Worm (Caenorhabditis elegans) whole organism, L4 larva: Measurements from ENCODE around the gene ZK354.6.
"Not testable (repeated sequence)": the region's sequence is repeated elsewhere in the genome, so short reads cannot be mapped to it uniquely, and the experiment has no call there.

Source experiments
- F10B5.3 ChIP-seq: sonication (generic microtip); optimal IDR thresholded peaks from 2 replicates; lab custom pipeline; 2016; ENCODE audit warnings: mild to moderate bottlenecking, missing genetic modification characterization, missing compliant biosample characterization
- F26F4.8 ChIP-seq: fragments of 200-800 bp; sonication (Bioruptor generic); conservative IDR thresholded peaks from 2 replicates; pipeline ENCODE4 v1.3.6; 2022; ENCODE audit warnings: missing genetic modification characterization, missing compliant biosample characterization
- Y5F2A.4 ChIP-seq: fragments of 200-800 bp; sonication (Bioruptor generic); optimal IDR thresholded peaks from 2 replicates; lab custom pipeline; 2018; ENCODE audit warnings: mild to moderate bottlenecking, missing genetic modification characterization, missing compliant biosample characterization
- ZK337.2 ChIP-seq: fragments of 200-800 bp; sonication (Bioruptor generic); IDR thresholded peaks from 2 replicates; pipeline ENCODE4 v1.3.6; 2022; ENCODE audit warnings: missing genetic modification reagents, missing genetic modification characterization, missing compliant biosample characterization
- ceh-62 ChIP-seq: sonication (generic microtip); optimal IDR thresholded peaks from 2 replicates; lab custom pipeline; 2017; ENCODE audit warnings: missing biosample characterization, missing genetic modification characterization
- ceh-82 ChIP-seq: sonication (generic microtip); optimal IDR thresholded peaks from 2 replicates; lab custom pipeline; 2017; ENCODE audit warnings: missing biosample characterization, missing genetic modification characterization
- ces-1 ChIP-seq: fragments of 150-350 bp; sonication (generic microtip); optimal IDR thresholded peaks from 4 replicates; lab custom pipeline; 2014; ENCODE audit warnings: missing biosample characterization, missing genetic modification reagents, missing genetic modification characterization
- ctbp-1 ChIP-seq: fragments of 200-800 bp; sonication (Bioruptor generic); IDR thresholded peaks from 2 replicates; pipeline ENCODE4 v1.3.6; 2022; ENCODE audit warnings: missing genetic modification reagents, missing genetic modification characterization, missing compliant biosample characterization
- daf-16 ChIP-seq, 3 experiments: sonication (generic microtip); optimal IDR thresholded peaks; 2 replicates each; lab custom pipeline; 2016 to 2017; ENCODE audit warnings: missing genetic modification characterization in 3 of 3, missing genetic modification reagents in 3 of 3, mild to moderate bottlenecking in 2 of 3, missing compliant biosample characterization in 2 of 3, missing biosample characterization in 1 of 3, moderate library complexity in 1 of 3
- dmd-9 ChIP-seq: fragments of 200-800 bp; sonication (Bioruptor generic); IDR thresholded peaks from 2 replicates; pipeline ENCODE4 v1.3.6; 2022; ENCODE audit warnings: missing genetic modification reagents, missing genetic modification characterization, missing compliant biosample characterization
- duxl-1 ChIP-seq: sonication (generic microtip); optimal IDR thresholded peaks from 2 replicates; lab custom pipeline; 2016; ENCODE audit warnings: mild to moderate bottlenecking, missing genetic modification characterization, moderate library complexity, missing compliant biosample characterization; ENCODE audit not compliant: poor library complexity
- dve-1 ChIP-seq: sonication (generic microtip); optimal IDR thresholded peaks from 2 replicates; lab custom pipeline; 2017; ENCODE audit warnings: antibody characterized with exemption, mild to moderate bottlenecking, missing genetic modification characterization, missing compliant biosample characterization; ENCODE audit not compliant: insufficient read depth
- egl-27 ChIP-seq: sonication (generic microtip); optimal IDR thresholded peaks from 3 replicates; lab custom pipeline; 2017; ENCODE audit warnings: missing biosample characterization, missing genetic modification reagents, missing genetic modification characterization
- fkh-10 ChIP-seq: fragments of 150-350 bp; optimal IDR thresholded peaks from 2 replicates; lab custom pipeline; 2014; ENCODE audit warnings: missing biosample characterization, missing genetic modification reagents, missing genetic modification characterization
- jun-1 ChIP-seq: fragments of 150-350 bp; optimal IDR thresholded peaks from 2 replicates; lab custom pipeline; 2014; ENCODE audit warnings: missing biosample characterization, missing genetic modification reagents, missing genetic modification characterization
- lin-1 ChIP-seq: fragments of 200-800 bp; sonication (Bioruptor generic); IDR thresholded peaks from 2 replicates; pipeline ENCODE4 v1.3.6; 2022; ENCODE audit warnings: missing genetic modification reagents, missing genetic modification characterization, missing compliant biosample characterization
- lin-13 ChIP-seq: fragments of 150-350 bp; optimal IDR thresholded peaks from 2 replicates; lab custom pipeline; 2014; ENCODE audit warnings: missing biosample characterization, missing genetic modification reagents, missing genetic modification characterization
- lin-15B ChIP-seq: fragments of 150-350 bp; sonication (generic microtip); optimal IDR thresholded peaks from 3 replicates; lab custom pipeline; 2014; ENCODE audit warnings: missing biosample characterization, missing genetic modification characterization
- lin-39 ChIP-seq: fragments of 150-350 bp; optimal IDR thresholded peaks from 2 replicates; lab custom pipeline; 2014; ENCODE audit warnings: missing biosample characterization, missing genetic modification reagents, missing genetic modification characterization
- madf-5 ChIP-seq, 2 experiments: fragments of 200-800 bp; sonication (Bioruptor generic); IDR thresholded peaks; 2 replicates each; pipeline ENCODE4 v1.3.6; 2022; ENCODE audit warnings: missing compliant biosample characterization in 2 of 2, missing genetic modification characterization in 2 of 2
- madf-9 ChIP-seq: fragments of 200-800 bp; sonication (Bioruptor generic); conservative IDR thresholded peaks from 2 replicates; pipeline ENCODE4 v1.3.6; 2022; ENCODE audit warnings: missing genetic modification reagents, missing genetic modification characterization, missing compliant biosample characterization
- mdl-1 ChIP-seq, 2 experiments: fragments of 150-350 bp in 1 of 2; sonication (generic microtip) in 1 of 2; optimal IDR thresholded peaks; 2 replicates each; lab custom pipeline; 2014 to 2017; ENCODE audit warnings: missing biosample characterization in 2 of 2, missing genetic modification characterization in 2 of 2
- mdt-29 ChIP-seq: fragments of 200-800 bp; sonication (Bioruptor generic); IDR thresholded peaks from 2 replicates; pipeline ENCODE4 v1.3.6; 2022; ENCODE audit warnings: missing genetic modification reagents, missing genetic modification characterization, missing compliant biosample characterization
- mxl-3 ChIP-seq: fragments of 200-800 bp; sonication (Bioruptor generic); optimal IDR thresholded peaks from 2 replicates; lab custom pipeline; 2018; ENCODE audit warnings: mild to moderate bottlenecking, missing genetic modification characterization, missing compliant biosample characterization
- nhr-111 ChIP-seq: fragments of 200-800 bp; sonication (Bioruptor generic); optimal IDR thresholded peaks from 2 replicates; lab custom pipeline; 2018; ENCODE audit warnings: mild to moderate bottlenecking, missing genetic modification characterization, missing compliant biosample characterization
- nhr-237 ChIP-seq: sonication (generic microtip); optimal IDR thresholded peaks from 2 replicates; lab custom pipeline; 2017; ENCODE audit warnings: missing biosample characterization, missing genetic modification characterization
- nhr-25 ChIP-seq: sonication (generic microtip); optimal IDR thresholded peaks from 2 replicates; lab custom pipeline; 2017; ENCODE audit warnings: missing genetic modification characterization, mild to moderate bottlenecking, missing compliant biosample characterization, antibody characterized with exemption, moderate library complexity, borderline replicate concordance; ENCODE audit not compliant: insufficient read depth
- nhr-42 ChIP-seq: fragments of 200-800 bp; sonication (Bioruptor generic); IDR thresholded peaks from 2 replicates; pipeline ENCODE4 v1.3.6; 2022; ENCODE audit warnings: missing genetic modification characterization, missing compliant biosample characterization
- nhr-48 ChIP-seq: sonication (generic microtip); optimal IDR thresholded peaks from 2 replicates; lab custom pipeline; 2016; ENCODE audit warnings: mild to moderate bottlenecking, missing genetic modification characterization, missing compliant biosample characterization
- nhr-6 ChIP-seq: fragments of 150-350 bp; optimal IDR thresholded peaks from 2 replicates; lab custom pipeline; 2014; ENCODE audit warnings: missing biosample characterization, missing genetic modification characterization
- nhr-76 ChIP-seq: fragments of 150-350 bp; optimal IDR thresholded peaks from 2 replicates; lab custom pipeline; 2014; ENCODE audit warnings: missing biosample characterization, missing genetic modification characterization
- pha-4 ChIP-seq, 2 experiments: fragments of 150-350 bp in 1 of 2; fragments of 200-800 bp in 1 of 2; sonication (Bioruptor generic) in 1 of 2; IDR thresholded peaks in 1 of 2; optimal IDR thresholded peaks in 1 of 2; 2 replicates each; pipeline versions ENCODE4 v1.3.6 to Lab custom; 2014 to 2022; ENCODE audit warnings: missing genetic modification characterization in 2 of 2, missing genetic modification reagents in 2 of 2, missing biosample characterization in 1 of 2, missing compliant biosample characterization in 1 of 2
- php-3 ChIP-seq: fragments of 200-800 bp; sonication (Bioruptor generic); IDR thresholded peaks from 2 replicates; pipeline ENCODE4 v1.3.6; 2022; ENCODE audit warnings: missing genetic modification reagents, missing genetic modification characterization, missing compliant biosample characterization
- sdz-12 ChIP-seq: fragments of 200-800 bp; sonication (Bioruptor generic); optimal IDR thresholded peaks from 2 replicates; lab custom pipeline; 2018; ENCODE audit warnings: mild to moderate bottlenecking, missing genetic modification characterization, missing compliant biosample characterization
- snpc-4 ChIP-seq: fragments of 150-350 bp; optimal IDR thresholded peaks from 2 replicates; lab custom pipeline; 2014; ENCODE audit warnings: missing biosample characterization, missing genetic modification characterization
- spr-1 ChIP-seq: sonication (generic microtip); optimal IDR thresholded peaks from 2 replicates; lab custom pipeline; 2016; ENCODE audit warnings: mild to moderate bottlenecking, missing genetic modification characterization, missing compliant biosample characterization
- unc-39 ChIP-seq: sonication (generic microtip); optimal IDR thresholded peaks from 2 replicates; lab custom pipeline; 2017; ENCODE audit warnings: missing biosample characterization, missing genetic modification characterization
- unc-62 ChIP-seq, 3 experiments: fragments of 150-350 bp in 1 of 3; sonication (generic microtip); optimal IDR thresholded peaks in 2 of 3; peaks in 1 of 3; 1 replicate in 1 of 3; 2 replicates in 2 of 3; lab custom pipeline; 2014 to 2017; ENCODE audit warnings: missing biosample characterization in 3 of 3, missing genetic modification characterization in 3 of 3, missing genetic modification reagents in 3 of 3, missing genotype in 1 of 3
- vab-7 ChIP-seq: fragments of 200-800 bp; sonication (Bioruptor generic); IDR thresholded peaks from 2 replicates; pipeline ENCODE4 v1.3.6; 2022; ENCODE audit warnings: missing genetic modification reagents, missing genetic modification characterization, missing compliant biosample characterization
- zfp-2 ChIP-seq: sonication (generic microtip); optimal IDR thresholded peaks from 2 replicates; lab custom pipeline; 2016; ENCODE audit warnings: mild to moderate bottlenecking, missing genetic modification characterization, missing compliant biosample characterization
- ztf-7 ChIP-seq: fragments of 150-350 bp; optimal IDR thresholded peaks from 2 replicates; lab custom pipeline; 2014; ENCODE audit warnings: missing biosample characterization, missing genetic modification characterization

ZK354.6 gene

DNA sequence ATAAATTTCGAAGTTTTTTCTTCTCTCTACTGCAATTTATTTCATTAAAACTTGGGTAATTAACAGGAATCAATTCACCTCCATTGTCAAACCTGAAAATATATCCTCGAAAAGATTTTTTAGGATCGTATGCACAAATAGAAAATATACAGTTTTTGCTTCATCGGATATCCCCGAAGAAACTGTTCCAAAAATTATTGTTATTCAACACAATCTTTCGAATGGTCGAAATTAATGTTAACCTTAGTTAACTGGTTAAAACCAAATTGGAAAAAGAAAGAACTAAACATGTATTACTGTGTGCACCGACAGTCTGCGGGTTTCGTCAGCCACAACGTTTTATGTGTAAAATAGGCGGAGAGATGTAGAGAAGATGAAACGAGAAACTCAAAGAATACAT lies 19.8 kb upstream of the ZK354.6 start (continued):
- TF ChIP-seq nhr-25, result peak; percentile 22
- TF ChIP-seq ces-1, result no peak
- no peak for TF ChIP-seq lin-39 (tag; lab: Kevin White, UChicago)
- peak; percentile 70 for TF ChIP-seq dve-1 (tag; lab: Kevin White, UChicago)
- no peak for TF ChIP-seq unc-62 (GFP tag; optimal IDR thresholded peaks at IDR 0.05 in 1 of 2; lab: Kevin White, UChicago)
- no peak for TF ChIP-seq unc-62 (tag; optimal IDR thresholded peaks at IDR 0.05; lab: Kevin White, UChicago)
- TF ChIP-seq snpc-4, result peak; percentile 78
- no peak for TF ChIP-seq jun-1 (tag; lab: Kevin White, UChicago)
- no peak for TF ChIP-seq ceh-82 (tag; lab: Kevin White, UChicago)
- no peak for TF ChIP-seq unc-39 (tag; lab: Kevin White, UChicago)
- TF ChIP-seq sdz-12 (GFP tag; lab: Kevin White, UChicago), result no peak
- peak; percentile 25; the same call in 1 of the 2 replicates for TF ChIP-seq nhr-42 (GFP tag; lab: Robert Waterston, UW)
- no peak for TF ChIP-seq Y5F2A.4
- TF ChIP-seq mxl-3 (GFP tag; lab: Kevin White, UChicago), result no peak
- TF ChIP-seq madf-9 (GFP tag; lab: Robert Waterston, UW), result no peak
- TF ChIP-seq php-3 (GFP tag; lab: Robert Waterston, UW), result no peak
- no peak for TF ChIP-seq pha-4 (GFP tag; IDR thresholded peaks at IDR 0.05; lab: Robert Waterston, UW)
- TF ChIP-seq pha-4 (tag; optimal IDR thresholded peaks at IDR 0.05; lab: Kevin White, UChicago), result no peak
- no peak for TF ChIP-seq madf-5 (GFP tag; IDR thresholded peaks at IDR 0.05; lab: Robert Waterston, UW)
- TF ChIP-seq fkh-10, result no peak
- TF ChIP-seq zfp-2, result no peak
- peak; percentile 69 for TF ChIP-seq duxl-1 (tag; lab: Kevin White, UChicago)
- TF ChIP-seq daf-16 (GFP tag; optimal IDR thresholded peaks at IDR 0.05; lab: Kevin White, UChicago), result no peak
- TF ChIP-seq daf-16 (tag; optimal IDR thresholded peaks at IDR 0.05; lab: Kevin White, UChicago), result peak; percentile 31
- no peak for TF ChIP-seq nhr-111 (GFP tag; lab: Kevin White, UChicago)
- no peak for TF ChIP-seq ceh-62
- no peak for TF ChIP-seq nhr-237
- TF ChIP-seq nhr-48 (tag; lab: Kevin White, UChicago), result no peak
- no peak for TF ChIP-seq egl-27 (tag; lab: Kevin White, UChicago)
- no peak for TF ChIP-seq nhr-6
- TF ChIP-seq F10B5.3 (tag; lab: Kevin White, UChicago), result no peak
- no peak for TF ChIP-seq mdl-1 (tag; optimal IDR thresholded peaks at IDR 0.05; lab: Kevin White, UChicago)
- TF ChIP-seq mdt-29 (GFP tag; lab: Robert Waterston, UW), result no peak
- TF ChIP-seq dmd-9, result no peak
- no peak for TF ChIP-seq lin-15B (tag; lab: Kevin White, UChicago)
- no peak for TF ChIP-seq ztf-7 (tag; lab: Kevin White, UChicago)
- no peak for TF ChIP-seq F26F4.8 (GFP tag; lab: Robert Waterston, UW)
- TF ChIP-seq lin-13 (GFP tag; lab: Kevin White, UChicago), result no peak
- no peak for TF ChIP-seq ZK337.2 (GFP tag; lab: Robert Waterston, UW)
- no peak for TF ChIP-seq nhr-76
- no peak for TF ChIP-seq vab-7 (GFP tag; lab: Robert Waterston, UW)
- no peak for TF ChIP-seq ctbp-1

DNA sequence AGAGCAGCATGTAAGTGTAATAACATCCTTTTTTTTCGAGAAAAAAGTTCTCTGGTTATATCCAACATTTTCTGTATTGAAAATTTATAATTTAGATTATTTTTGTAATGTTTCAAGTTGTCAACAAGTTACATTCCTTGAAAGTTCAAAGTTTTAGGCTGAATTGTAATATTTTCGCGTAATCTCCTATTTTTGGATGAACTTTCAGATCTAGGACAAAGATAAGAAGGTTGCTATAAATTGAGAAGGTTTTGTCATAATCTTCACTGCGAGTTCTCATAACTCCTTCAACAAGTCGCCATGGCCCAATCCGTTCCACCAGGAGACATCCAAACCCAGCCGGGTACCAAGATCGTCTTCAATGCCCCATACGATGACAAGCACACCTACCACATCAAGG lies 18.9 kb upstream of the ZK354.6 start, which contains the start of gene msp-65:
TSS of gene msp-65 (plus strand) at position 301 of the 400 bp plus-strand sequence.
- TF ChIP-seq lin-1; pha-4 (GFP tag; IDR thresholded peaks at IDR 0.05; lab: Robert Waterston, UW); pha-4 (tag; optimal IDR thresholded peaks at IDR 0.05; lab: Kevin White, UChicago); spr-1: not testable (repeated sequence)
